Worm (Caenorhabditis elegans) whole organism, early embryonic: ENCODE data around the gene T02C12.5.

ENCODE experiments used
- B0310.2 ChIP-seq: sonication (generic microtip); optimal IDR thresholded peaks from 2 replicates; lab custom pipeline; 2016; ENCODE audit warnings: mild to moderate bottlenecking, missing genetic modification characterization, missing compliant biosample characterization
- F13C5.2 ChIP-seq: sonication (generic microtip); optimal IDR thresholded peaks from 2 replicates; lab custom pipeline; 2017; ENCODE audit warnings: mild to moderate bottlenecking, missing genetic modification characterization, inconsistent platforms, missing compliant biosample characterization
- aly-1 ChIP-seq: sonication (generic microtip); optimal IDR thresholded peaks from 2 replicates; lab custom pipeline; 2016; ENCODE audit warnings: missing genetic modification characterization, missing compliant biosample characterization
- ama-1 ChIP-seq: fragments of 150-350 bp; optimal IDR thresholded peaks from 2 replicates; lab custom pipeline; 2014
- ceh-13 ChIP-seq: fragments of 200-800 bp; sonication (Bioruptor generic); optimal IDR thresholded peaks from 2 replicates; lab custom pipeline; 2018; ENCODE audit warnings: mild to moderate bottlenecking, missing genetic modification characterization, missing compliant biosample characterization
- ceh-36 ChIP-seq: sonication (generic microtip); optimal IDR thresholded peaks from 2 replicates; lab custom pipeline; 2016; ENCODE audit warnings: missing genetic modification characterization, inconsistent platforms, missing compliant biosample characterization
- ets-7 ChIP-seq: sonication (generic microtip); optimal IDR thresholded peaks from 2 replicates; lab custom pipeline; 2016; ENCODE audit warnings: missing genotype, missing genetic modification characterization, missing compliant biosample characterization
- flt-1 ChIP-seq: fragments of 200-800 bp; sonication (Bioruptor generic); IDR thresholded peaks from 2 replicates; pipeline ENCODE4 v1.3.6; 2022; ENCODE audit warnings: missing genetic modification characterization, missing compliant biosample characterization
- hmbx-1 ChIP-seq: sonication (generic microtip); optimal IDR thresholded peaks from 2 replicates; lab custom pipeline; 2016; ENCODE audit warnings: mild to moderate bottlenecking, missing genetic modification characterization, missing compliant biosample characterization
- hmg-4 ChIP-seq: fragments of 200-800 bp; sonication (Bioruptor generic); optimal IDR thresholded peaks from 2 replicates; lab custom pipeline; 2018; ENCODE audit warnings: mild to moderate bottlenecking, missing genetic modification characterization, missing compliant biosample characterization
- hnd-1 ChIP-seq: sonication (generic microtip); optimal IDR thresholded peaks from 2 replicates; lab custom pipeline; 2016; ENCODE audit warnings: missing genetic modification characterization, missing compliant biosample characterization
- pes-1 ChIP-seq: fragments of 200-800 bp; sonication (Bioruptor generic); IDR thresholded peaks from 2 replicates; pipeline ENCODE4 v1.3.6; 2022; ENCODE audit warnings: missing genetic modification reagents, missing genetic modification characterization, missing compliant biosample characterization
- scrt-1 ChIP-seq: fragments of 200-800 bp; sonication (Bioruptor generic); IDR thresholded peaks from 2 replicates; pipeline ENCODE4 v1.3.6; 2022; ENCODE audit warnings: missing genetic modification characterization, missing compliant biosample characterization
- sea-1 ChIP-seq: fragments of 200-800 bp; sonication (Bioruptor generic); conservative IDR thresholded peaks from 2 replicates; pipeline ENCODE4 v1.3.6; 2022; ENCODE audit warnings: missing genetic modification characterization, missing compliant biosample characterization
- tbx-11 ChIP-seq: fragments of 200-800 bp; sonication (Bioruptor generic); IDR thresholded peaks from 2 replicates; pipeline ENCODE4 v1.3.6; 2022; ENCODE audit warnings: missing genetic modification characterization, missing compliant biosample characterization
- tbx-37 ChIP-seq: fragments of 200-800 bp; sonication (Bioruptor generic); conservative IDR thresholded peaks from 2 replicates; pipeline ENCODE4 v1.3.6; 2022; ENCODE audit warnings: missing genetic modification reagents, missing genetic modification characterization, missing compliant biosample characterization
- tra-4 ChIP-seq: sonication (generic microtip); optimal IDR thresholded peaks from 2 replicates; lab custom pipeline; 2017; ENCODE audit warnings: missing genetic modification characterization, missing compliant biosample characterization

T02C12.5 gene

ce11 chrIII:4021866-4022265, 6.1 kb downstream of the T02C12.5 start, which contains the start of gene tftc-5:
Gene tftc-5, plus strand, starts transcription at chrIII:4022166.
- no peak for TF ChIP-seq tbx-11 (GFP tag; lab: Robert Waterston, UW)
- TF ChIP-seq tra-4, result no peak
- TF ChIP-seq ama-1, result no peak
- TF ChIP-seq hmbx-1, result no peak
- no peak for TF ChIP-seq ets-7 (tag; lab: Kevin White, UChicago)
- TF ChIP-seq tbx-37 (GFP tag; lab: Robert Waterston, UW), result no peak
- TF ChIP-seq hmg-4, result no peak
- no peak for TF ChIP-seq aly-1 (tag; lab: Kevin White, UChicago)
- no peak for TF ChIP-seq hnd-1 (tag; lab: Kevin White, UChicago)
- TF ChIP-seq B0310.2 (tag; lab: Kevin White, UChicago), result no peak
- no peak for TF ChIP-seq scrt-1 (GFP tag; lab: Robert Waterston, UW)
- TF ChIP-seq sea-1 (GFP tag; lab: Robert Waterston, UW), result no peak
- no peak for TF ChIP-seq ceh-36 (tag; lab: Kevin White, UChicago)
- TF ChIP-seq F13C5.2 (tag; lab: Kevin White, UChicago), result no peak

ce11 chrIII:4019801-4020200, 8.2 kb downstream of the T02C12.5 start, which contains the start of gene snpc-3.4:
Gene snpc-3.4, plus strand, starts transcription at chrIII:4020037.
- peak; percentile 20 for TF ChIP-seq F13C5.2 (tag; lab: Kevin White, UChicago)
- TF ChIP-seq hmbx-1, result no peak
- TF ChIP-seq ceh-36 (tag; lab: Kevin White, UChicago), result no peak
- no peak for TF ChIP-seq tbx-11 (GFP tag; lab: Robert Waterston, UW)

- TF ChIP-seq hnd-1 (tag; lab: Kevin White, UChicago) (no peak), pes-1 (GFP tag; lab: Robert Waterston, UW) (no peak), B0310.2 (tag; lab: Kevin White, UChicago) (no peak), hmg-4 (peak; percentile 10), aly-1 (tag; lab: Kevin White, UChicago) (no peak), sea-1 (GFP tag; lab: Robert Waterston, UW) (no peak), ama-1 (no peak), ets-7 (tag; lab: Kevin White, UChicago) (no peak)
Measured at ce11 chrIII:4018591-4019580, 9.1 kb downstream of the T02C12.5 start.

DNA sequence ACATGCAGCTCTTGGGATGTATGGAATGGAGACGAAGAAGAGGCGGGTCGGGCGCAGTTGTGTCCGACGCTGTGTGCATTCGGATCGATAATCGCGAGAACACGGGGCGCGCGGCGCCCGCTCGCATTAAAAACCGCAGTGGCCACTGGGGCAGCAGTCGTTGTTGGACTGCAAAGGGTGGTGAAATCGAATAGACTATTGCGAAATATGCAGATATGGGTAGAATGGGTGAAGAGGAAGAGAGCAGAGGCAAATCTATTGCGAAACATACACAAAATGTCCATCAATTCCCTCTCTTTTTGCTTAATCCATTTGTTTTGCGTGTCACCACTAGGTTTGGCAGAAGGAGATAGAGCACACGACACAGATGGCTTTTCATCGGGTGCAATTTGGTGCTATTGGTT, 9.9 kb downstream of the T02C12.5 start:
- TF ChIP-seq ama-1, result no peak
- TF ChIP-seq hmg-4, result no peak
- no peak for TF ChIP-seq ceh-13 (GFP tag; lab: Kevin White, UChicago)
- TF ChIP-seq tbx-11 (GFP tag; lab: Robert Waterston, UW), result no peak
- TF ChIP-seq tra-4, result no peak
- TF ChIP-seq sea-1 (GFP tag; lab: Robert Waterston, UW), result no peak
- TF ChIP-seq scrt-1 (GFP tag; lab: Robert Waterston, UW), result no peak
- no peak for TF ChIP-seq pes-1 (GFP tag; lab: Robert Waterston, UW)
- TF ChIP-seq hnd-1 (tag; lab: Kevin White, UChicago), result no peak
- TF ChIP-seq ets-7 (tag; lab: Kevin White, UChicago), result no peak

DNA sequence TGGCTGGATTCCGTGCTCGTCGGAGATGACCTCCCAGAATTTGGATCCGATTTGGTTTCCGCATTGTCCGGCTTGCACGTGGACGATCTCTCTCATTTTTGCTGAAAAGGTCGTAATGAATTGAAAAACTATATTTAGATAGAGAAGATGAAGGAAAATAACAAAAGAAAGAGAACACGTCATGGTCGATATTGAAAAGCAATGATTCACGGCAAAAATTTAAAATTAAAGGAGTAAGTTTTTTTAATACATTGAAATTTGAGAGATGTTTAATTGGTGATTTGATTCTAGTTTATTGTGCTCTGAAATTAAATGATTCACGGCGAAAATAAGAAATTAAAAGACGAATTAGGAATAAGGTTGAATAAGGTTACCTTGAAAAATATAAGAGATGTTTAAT, 10.4 kb downstream of the T02C12.5 start, which contains the start of gene tbb-2:
tbb-2 (minus strand) TSS at position 101 of the 400 bp plus-strand sequence.
- TF ChIP-seq aly-1 (tag; lab: Kevin White, UChicago), result no peak

DNA sequence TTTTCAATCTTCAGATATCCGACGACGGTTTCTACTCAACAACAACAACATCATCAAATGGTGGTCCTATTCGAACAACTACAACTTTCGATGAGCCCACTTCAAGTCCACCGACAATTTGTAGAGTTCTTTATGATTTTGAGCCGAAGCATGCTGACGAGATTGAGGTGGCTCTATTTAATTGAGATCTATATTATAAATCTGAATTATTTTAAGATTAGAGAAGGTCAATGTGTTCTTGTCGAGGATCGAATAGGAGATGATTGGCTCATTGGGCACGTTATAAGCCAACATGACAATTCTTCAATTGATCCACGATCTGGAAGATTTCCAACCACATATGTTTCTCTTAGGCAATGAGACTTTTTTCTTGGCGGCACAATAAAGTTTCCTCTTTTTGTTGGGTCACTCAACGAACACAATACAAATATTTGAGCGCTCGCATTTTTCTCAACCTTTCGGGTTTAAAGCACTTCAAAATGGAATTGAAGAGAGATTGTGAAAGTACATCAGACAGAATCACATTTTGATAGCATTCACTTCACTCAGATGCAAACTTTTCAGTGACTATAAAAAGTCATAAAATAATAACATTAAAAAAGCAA, 12.5 kb downstream of the T02C12.5 start:
- TF ChIP-seq ama-1, result peak; percentile 38
- no peak for TF ChIP-seq sea-1 (GFP tag; lab: Robert Waterston, UW)

- TF ChIP-seq sea-1 (GFP tag; lab: Robert Waterston, UW), result no peak
- TF ChIP-seq scrt-1 (GFP tag; lab: Robert Waterston, UW), result no peak
- no peak for TF ChIP-seq ets-7 (tag; lab: Kevin White, UChicago)
- no peak for TF ChIP-seq hnd-1 (tag; lab: Kevin White, UChicago)
- no peak for TF ChIP-seq aly-1 (tag; lab: Kevin White, UChicago)
- no peak for TF ChIP-seq F13C5.2 (tag; lab: Kevin White, UChicago)
- no peak for TF ChIP-seq tbx-37 (GFP tag; lab: Robert Waterston, UW)
- TF ChIP-seq B0310.2 (tag; lab: Kevin White, UChicago), result no peak
- no peak for TF ChIP-seq hmbx-1
- no peak for TF ChIP-seq pes-1 (GFP tag; lab: Robert Waterston, UW)
- no peak for TF ChIP-seq ceh-13 (GFP tag; lab: Kevin White, UChicago)
- no peak for TF ChIP-seq ama-1
Measured at ce11 chrIII:4013061-4013460, 14.9 kb downstream of the T02C12.5 start.

DNA sequence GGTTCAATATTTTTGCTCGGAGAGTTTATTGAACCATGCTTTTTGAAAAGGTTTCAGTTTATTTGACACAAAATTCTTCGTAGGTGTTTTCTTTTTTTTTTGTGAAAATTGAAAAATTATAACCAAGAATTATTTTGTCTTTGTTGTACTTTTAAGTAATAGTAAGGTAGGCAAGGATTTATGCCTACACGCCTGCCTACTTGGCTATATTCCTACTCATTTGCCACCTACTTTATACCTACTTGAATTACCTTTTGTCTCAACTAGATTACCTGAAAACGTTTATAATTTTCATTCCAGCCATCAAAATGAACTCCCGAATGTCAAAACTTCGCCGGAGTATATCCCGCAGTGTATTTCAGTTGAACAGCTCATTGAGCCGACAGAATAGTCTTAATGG, 15.9 kb downstream of the T02C12.5 start, which contains the start of gene C36E8.4:
C36E8.4 (plus strand) TSS at position 301 of the 400 bp plus-strand sequence.
- no peak for TF ChIP-seq sea-1 (GFP tag; lab: Robert Waterston, UW)
- TF ChIP-seq flt-1 (GFP tag; lab: Robert Waterston, UW), result no peak
- no peak for TF ChIP-seq hmbx-1
- TF ChIP-seq ceh-36 (tag; lab: Kevin White, UChicago), result no peak
- TF ChIP-seq hnd-1 (tag; lab: Kevin White, UChicago), result no peak
- TF ChIP-seq tbx-11 (GFP tag; lab: Robert Waterston, UW), result no peak
- TF ChIP-seq scrt-1 (GFP tag; lab: Robert Waterston, UW), result no peak
- TF ChIP-seq tbx-37 (GFP tag; lab: Robert Waterston, UW), result no peak
- TF ChIP-seq pes-1 (GFP tag; lab: Robert Waterston, UW), result no peak
- no peak for TF ChIP-seq ama-1
- TF ChIP-seq ets-7 (tag; lab: Kevin White, UChicago), result no peak
- no peak for TF ChIP-seq tra-4
- TF ChIP-seq B0310.2 (tag; lab: Kevin White, UChicago), result no peak
- TF ChIP-seq F13C5.2 (tag; lab: Kevin White, UChicago), result no peak
- TF ChIP-seq ceh-13 (GFP tag; lab: Kevin White, UChicago), result no peak
- TF ChIP-seq hmg-4, result no peak
- no peak for TF ChIP-seq aly-1 (tag; lab: Kevin White, UChicago)
